Fruit fly (Drosophila melanogaster) whole organism: Measurements from ENCODE around the gene CG7567.

Experiments used
- CG8478 ChIP-seq: fragments of >200 bp; optimal IDR thresholded peaks from 2 replicates; lab custom pipeline; 2018; ENCODE audit warnings: inconsistent platforms
- EcR ChIP-seq, 2 experiments: fragments of >200 bp; optimal IDR thresholded peaks; 2 replicates each; lab custom pipeline; 2017; ENCODE audit warnings: missing biosample characterization in 2 of 2, missing genetic modification characterization in 2 of 2, missing genetic modification reagents in 2 of 2
- pan ChIP-seq: fragments of >200 bp; optimal IDR thresholded peaks from 2 replicates; lab custom pipeline; 2017
- psq ChIP-seq: fragments of >200 bp; optimal IDR thresholded peaks from 2 replicates; lab custom pipeline; 2017
- usp ChIP-seq: fragments of >200 bp; optimal IDR thresholded peaks from 2 replicates; lab custom pipeline; 2017; ENCODE audit warnings: missing biosample characterization, missing genetic modification characterization, mixed read lengths

dm6 chr3R:29585015-29585701 lies 2.7 kb downstream of the CG7567 start:
- no peak for TF ChIP-seq usp
- no peak for TF ChIP-seq CG8478 (lab: Kevin White, UChicago)
- no peak for TF ChIP-seq psq
- TF ChIP-seq pan: no peak
- no peak for TF ChIP-seq EcR (GFP tag; optimal IDR thresholded peaks at IDR 0.05; lab: Kevin White, UChicago)
